Worm (Caenorhabditis elegans) whole organism, L4 larva: Measurements from ENCODE around the gene taf-8.

Experiments
- F49E8.2 ChIP-seq: sonication (generic microtip); optimal IDR thresholded peaks from 2 replicates; lab custom pipeline; 2016; ENCODE audit warnings: missing compliant biosample characterization, mild to moderate bottlenecking, missing genetic modification characterization, borderline replicate concordance
- R02D3.7 ChIP-seq: fragments of 150-350 bp; sonication (generic microtip); optimal IDR thresholded peaks from 3 replicates; lab custom pipeline; 2014; ENCODE audit warnings: missing biosample characterization, missing genetic modification characterization
- T20F7.1 ChIP-seq: fragments of 200-800 bp; sonication (Bioruptor generic); optimal IDR thresholded peaks from 2 replicates; lab custom pipeline; 2018; ENCODE audit warnings: mild to moderate bottlenecking, missing genetic modification characterization, missing compliant biosample characterization
- ZK337.2 ChIP-seq: fragments of 200-800 bp; sonication (Bioruptor generic); IDR thresholded peaks from 2 replicates; pipeline ENCODE4 v1.3.6; 2022; ENCODE audit warnings: missing genetic modification reagents, missing genetic modification characterization, missing compliant biosample characterization
- ZK546.5 ChIP-seq, 2 experiments: sonication (generic microtip); optimal IDR thresholded peaks; 2 replicates each; lab custom pipeline; 2017; ENCODE audit warnings: missing biosample characterization in 2 of 2, missing genetic modification characterization in 2 of 2
- aly-2 ChIP-seq: sonication (generic microtip); optimal IDR thresholded peaks from 2 replicates; lab custom pipeline; 2018; ENCODE audit warnings: missing biosample characterization, missing genetic modification characterization
- ceh-20 ChIP-seq: fragments of 200-800 bp; sonication (Bioruptor generic); IDR thresholded peaks from 2 replicates; pipeline ENCODE4 v1.3.6; 2022; ENCODE audit warnings: missing genetic modification reagents, missing genetic modification characterization, missing compliant biosample characterization
- ceh-62 ChIP-seq: sonication (generic microtip); optimal IDR thresholded peaks from 2 replicates; lab custom pipeline; 2017; ENCODE audit warnings: missing biosample characterization, missing genetic modification characterization
- cey-2 ChIP-seq: sonication (generic microtip); optimal IDR thresholded peaks from 3 replicates; lab custom pipeline; 2017; ENCODE audit warnings: missing genetic modification characterization, mild to moderate bottlenecking, missing compliant biosample characterization, antibody characterized with exemption, borderline replicate concordance; ENCODE audit not compliant: insufficient read depth
- daf-12 ChIP-seq: fragments of 150-350 bp; optimal IDR thresholded peaks from 2 replicates; lab custom pipeline; 2014; ENCODE audit warnings: missing biosample characterization, missing genetic modification reagents, missing genetic modification characterization
- daf-16 ChIP-seq, 3 experiments: sonication (generic microtip); optimal IDR thresholded peaks; 2 replicates each; lab custom pipeline; 2016 to 2017; ENCODE audit warnings: missing genetic modification characterization in 3 of 3, missing genetic modification reagents in 3 of 3, mild to moderate bottlenecking in 2 of 3, missing compliant biosample characterization in 2 of 3, missing biosample characterization in 1 of 3, moderate library complexity in 1 of 3
- dmd-6 ChIP-seq: fragments of 200-800 bp; sonication (Bioruptor generic); IDR thresholded peaks from 2 replicates; pipeline ENCODE4 v1.3.6; 2022; ENCODE audit warnings: missing genetic modification reagents, missing genetic modification characterization, missing compliant biosample characterization
- dve-1 ChIP-seq: sonication (generic microtip); optimal IDR thresholded peaks from 2 replicates; lab custom pipeline; 2017; ENCODE audit warnings: antibody characterized with exemption, mild to moderate bottlenecking, missing genetic modification characterization, missing compliant biosample characterization; ENCODE audit not compliant: insufficient read depth
- egl-27 ChIP-seq: sonication (generic microtip); optimal IDR thresholded peaks from 3 replicates; lab custom pipeline; 2017; ENCODE audit warnings: missing biosample characterization, missing genetic modification reagents, missing genetic modification characterization
- hif-1 ChIP-seq, 2 experiments: sonication (generic microtip); optimal IDR thresholded peaks; 2 replicates each; lab custom pipeline; 2016 to 2017; ENCODE audit warnings: missing compliant biosample characterization in 2 of 2, missing genetic modification characterization in 2 of 2, missing genetic modification reagents in 2 of 2, missing genotype in 2 of 2, mild to moderate bottlenecking in 1 of 2
- hlh-11 ChIP-seq: fragments of 200-800 bp; sonication (Bioruptor generic); optimal IDR thresholded peaks from 2 replicates; lab custom pipeline; 2018; ENCODE audit warnings: mild to moderate bottlenecking, missing genetic modification characterization, missing compliant biosample characterization
- hlh-30 ChIP-seq: sonication (generic microtip); optimal IDR thresholded peaks from 2 replicates; lab custom pipeline; 2017; ENCODE audit warnings: antibody characterized with exemption, mild to moderate bottlenecking, missing genetic modification characterization, missing compliant biosample characterization; ENCODE audit not compliant: insufficient read depth
- lin-1 ChIP-seq: fragments of 200-800 bp; sonication (Bioruptor generic); IDR thresholded peaks from 2 replicates; pipeline ENCODE4 v1.3.6; 2022; ENCODE audit warnings: missing genetic modification reagents, missing genetic modification characterization, missing compliant biosample characterization
- lin-15B ChIP-seq: fragments of 150-350 bp; sonication (generic microtip); optimal IDR thresholded peaks from 3 replicates; lab custom pipeline; 2014; ENCODE audit warnings: missing biosample characterization, missing genetic modification characterization
- lin-38 ChIP-seq: fragments of 200-800 bp; sonication (Bioruptor generic); IDR thresholded peaks from 2 replicates; pipeline ENCODE4 v1.3.6; 2022; ENCODE audit warnings: missing genetic modification reagents, missing genetic modification characterization, missing compliant biosample characterization
- lsy-2 ChIP-seq, 2 experiments: fragments of 150-350 bp in 1 of 2; sonication (generic microtip) in 1 of 2; optimal IDR thresholded peaks; 2 replicates each; lab custom pipeline; 2014 to 2017; ENCODE audit warnings: missing biosample characterization in 2 of 2, missing genetic modification characterization in 2 of 2
- madf-9 ChIP-seq: fragments of 200-800 bp; sonication (Bioruptor generic); conservative IDR thresholded peaks from 2 replicates; pipeline ENCODE4 v1.3.6; 2022; ENCODE audit warnings: missing genetic modification reagents, missing genetic modification characterization, missing compliant biosample characterization
- mdl-1 ChIP-seq, 2 experiments: fragments of 150-350 bp in 1 of 2; sonication (generic microtip) in 1 of 2; optimal IDR thresholded peaks; 2 replicates each; lab custom pipeline; 2014 to 2017; ENCODE audit warnings: missing biosample characterization in 2 of 2, missing genetic modification characterization in 2 of 2
- mdt-29 ChIP-seq: fragments of 200-800 bp; sonication (Bioruptor generic); IDR thresholded peaks from 2 replicates; pipeline ENCODE4 v1.3.6; 2022; ENCODE audit warnings: missing genetic modification reagents, missing genetic modification characterization, missing compliant biosample characterization
- mep-1 ChIP-seq: fragments of 150-350 bp; sonication (generic microtip); optimal IDR thresholded peaks from 3 replicates; lab custom pipeline; 2014; ENCODE audit warnings: missing biosample characterization, missing genetic modification characterization
- mes-2 ChIP-seq: sonication (generic microtip); optimal IDR thresholded peaks from 2 replicates; lab custom pipeline; 2016; ENCODE audit warnings: missing genotype, mild to moderate bottlenecking, missing genetic modification characterization, missing compliant biosample characterization; ENCODE audit not compliant: poor library complexity, severe bottlenecking
- mxl-3 ChIP-seq: fragments of 200-800 bp; sonication (Bioruptor generic); optimal IDR thresholded peaks from 2 replicates; lab custom pipeline; 2018; ENCODE audit warnings: mild to moderate bottlenecking, missing genetic modification characterization, missing compliant biosample characterization
- nhr-102 ChIP-seq: sonication (generic microtip); optimal IDR thresholded peaks from 2 replicates; lab custom pipeline; 2016; ENCODE audit warnings: mild to moderate bottlenecking, missing genetic modification characterization, moderate library complexity, missing compliant biosample characterization
- nhr-11 ChIP-seq: fragments of 150-350 bp; optimal IDR thresholded peaks from 2 replicates; lab custom pipeline; 2014; ENCODE audit warnings: missing biosample characterization, missing genetic modification characterization
- nhr-28 ChIP-seq: fragments of 150-350 bp; optimal IDR thresholded peaks from 2 replicates; lab custom pipeline; 2014; ENCODE audit warnings: missing biosample characterization, missing genetic modification characterization
- nhr-42 ChIP-seq: fragments of 200-800 bp; sonication (Bioruptor generic); IDR thresholded peaks from 2 replicates; pipeline ENCODE4 v1.3.6; 2022; ENCODE audit warnings: missing genetic modification characterization, missing compliant biosample characterization
- nhr-6 ChIP-seq: fragments of 150-350 bp; optimal IDR thresholded peaks from 2 replicates; lab custom pipeline; 2014; ENCODE audit warnings: missing biosample characterization, missing genetic modification characterization
- pha-4 ChIP-seq, 2 experiments: fragments of 150-350 bp in 1 of 2; fragments of 200-800 bp in 1 of 2; sonication (Bioruptor generic) in 1 of 2; IDR thresholded peaks in 1 of 2; optimal IDR thresholded peaks in 1 of 2; 2 replicates each; pipeline versions ENCODE4 v1.3.6 to Lab custom; 2014 to 2022; ENCODE audit warnings: missing genetic modification characterization in 2 of 2, missing genetic modification reagents in 2 of 2, missing biosample characterization in 1 of 2, missing compliant biosample characterization in 1 of 2
- pqm-1 ChIP-seq: sonication (generic microtip); optimal IDR thresholded peaks from 2 replicates; lab custom pipeline; 2017; ENCODE audit warnings: missing biosample characterization, missing genetic modification characterization
- saeg-2 ChIP-seq: fragments of 200-800 bp; sonication (Bioruptor generic); IDR thresholded peaks from 2 replicates; pipeline ENCODE4 v1.3.6; 2022; ENCODE audit warnings: missing genetic modification reagents, missing genetic modification characterization, missing compliant biosample characterization
- set-16 ChIP-seq: fragments of 200-800 bp; sonication (Bioruptor generic); IDR thresholded peaks from 2 replicates; pipeline ENCODE4 v1.3.6; 2022; ENCODE audit warnings: missing genetic modification reagents, missing genetic modification characterization, missing compliant biosample characterization
- snpc-1.2 ChIP-seq: fragments of 200-800 bp; sonication (Bioruptor generic); IDR thresholded peaks from 2 replicates; pipeline ENCODE4 v1.3.6; 2022; ENCODE audit warnings: missing genetic modification reagents, missing genetic modification characterization, missing compliant biosample characterization
- tag-97 ChIP-seq: fragments of 200-800 bp; sonication (Bioruptor generic); IDR thresholded peaks from 2 replicates; pipeline ENCODE4 v1.3.6; 2022; ENCODE audit warnings: missing genetic modification characterization, missing compliant biosample characterization
- tra-1 ChIP-seq: fragments of 200-800 bp; sonication (Bioruptor generic); IDR thresholded peaks from 2 replicates; pipeline ENCODE4 v1.3.6; 2022; ENCODE audit warnings: missing genetic modification reagents, missing genetic modification characterization, missing compliant biosample characterization
- unc-39 ChIP-seq: sonication (generic microtip); optimal IDR thresholded peaks from 2 replicates; lab custom pipeline; 2017; ENCODE audit warnings: missing biosample characterization, missing genetic modification characterization
- unc-62 ChIP-seq, 3 experiments: fragments of 150-350 bp in 1 of 3; sonication (generic microtip); optimal IDR thresholded peaks in 2 of 3; peaks in 1 of 3; 1 replicate in 1 of 3; 2 replicates in 2 of 3; lab custom pipeline; 2014 to 2017; ENCODE audit warnings: missing biosample characterization in 3 of 3, missing genetic modification characterization in 3 of 3, missing genetic modification reagents in 3 of 3, missing genotype in 1 of 3
- ztf-11 ChIP-seq: fragments of 150-350 bp; optimal IDR thresholded peaks from 2 replicates; lab custom pipeline; 2014; ENCODE audit warnings: missing biosample characterization, missing genetic modification characterization

taf-8 gene

DNA sequence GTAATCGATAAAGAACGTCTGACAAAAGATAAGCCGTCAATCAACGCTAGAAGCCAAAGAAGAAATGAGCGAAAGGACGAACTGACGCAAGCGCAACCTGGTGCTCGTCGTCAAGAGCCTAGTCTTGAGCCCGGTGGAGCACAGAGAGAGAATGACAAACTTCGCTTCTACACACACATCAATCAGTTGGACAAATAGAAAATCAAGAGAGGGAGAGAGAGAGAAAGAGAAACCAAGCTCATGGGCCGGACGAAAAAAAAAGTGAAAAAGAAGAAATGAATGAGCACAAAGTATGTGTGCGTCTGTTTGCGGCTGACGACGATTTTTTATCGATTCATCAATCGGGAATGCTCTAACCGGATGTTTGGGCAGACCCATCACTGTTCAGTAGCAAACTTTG, 48.0 kb upstream of the taf-8 start (continued):
- TF ChIP-seq nhr-28 (tag; lab: Kevin White, UChicago), result peak; percentile 37
- TF ChIP-seq egl-27, result no peak
- no peak for TF ChIP-seq daf-12 (tag; lab: Kevin White, UChicago)
- TF ChIP-seq ztf-11 (tag; lab: Kevin White, UChicago), result no peak
- TF ChIP-seq ceh-62, result no peak
- no peak for TF ChIP-seq aly-2
- TF ChIP-seq ZK337.2 (GFP tag; lab: Robert Waterston, UW), result no peak
- no peak for TF ChIP-seq F49E8.2 (tag; lab: Kevin White, UChicago)
- TF ChIP-seq ZK546.5 (tag; optimal IDR thresholded peaks at IDR 0.05; lab: Kevin White, UChicago), result no peak
- TF ChIP-seq mxl-3 (GFP tag; lab: Kevin White, UChicago), result no peak

DNA sequence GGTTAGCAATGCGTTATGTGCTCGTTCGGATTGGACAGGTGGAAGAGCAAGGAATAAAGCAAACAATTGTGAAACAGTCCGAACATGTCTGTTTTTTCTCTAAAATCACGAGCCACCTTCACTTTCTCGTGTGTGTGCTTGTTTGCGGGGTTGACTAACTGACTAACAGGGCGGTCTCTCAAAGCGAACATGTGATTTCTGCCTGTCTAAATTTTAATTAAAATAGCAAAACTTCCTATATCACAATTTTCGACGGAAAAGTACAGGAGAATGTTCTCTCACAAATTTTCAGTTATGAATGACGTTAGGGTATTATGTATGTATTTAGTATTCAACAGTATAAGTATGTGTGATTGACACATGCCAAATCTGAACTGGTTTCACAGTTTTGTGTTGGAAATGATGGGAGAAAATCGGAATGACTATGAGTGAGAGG, 47.2 kb upstream of the taf-8 start:
- TF ChIP-seq daf-16 (GFP tag; optimal IDR thresholded peaks at IDR 0.05; lab: Kevin White, UChicago) (peak in 1 of 2 experiments; percentile 34), daf-16 (tag; optimal IDR thresholded peaks at IDR 0.05; lab: Kevin White, UChicago) (peak; percentile 29), dve-1 (tag; lab: Kevin White, UChicago) (peak; percentile 63), nhr-102 (tag; lab: Kevin White, UChicago) (peak; percentile 1), mes-2 (peak; percentile 12), T20F7.1 (GFP tag; lab: Kevin White, UChicago) (peak; percentile 56), unc-62 (GFP tag; optimal IDR thresholded peaks at IDR 0.05 in 1 of 2; lab: Kevin White, UChicago) (peak in 1 of 2 experiments; percentile 61), unc-62 (tag; optimal IDR thresholded peaks at IDR 0.05; lab: Kevin White, UChicago) (no peak), R02D3.7 (no peak), F49E8.2 (tag; lab: Kevin White, UChicago) (no peak), pha-4 (GFP tag; IDR thresholded peaks at IDR 0.05; lab: Robert Waterston, UW) (peak; percentile 17; the same call in 1 of the 2 replicates), pha-4 (tag; optimal IDR thresholded peaks at IDR 0.05; lab: Kevin White, UChicago) (peak; percentile 59), snpc-1.2 (GFP tag; lab: Robert Waterston, UW) (0 out of 2 replicates have a peak, but pooled peaks have one; percentile 27), nhr-28 (tag; lab: Kevin White, UChicago) (peak; percentile 61), lin-1 (GFP tag; lab: Robert Waterston, UW) (peak; percentile 28; the same call in 1 of the 2 replicates), madf-9 (GFP tag; lab: Robert Waterston, UW) (no peak), nhr-11 (tag; lab: Kevin White, UChicago) (peak; percentile 22), set-16 (GFP tag; lab: Robert Waterston, UW) (no peak), mxl-3 (GFP tag; lab: Kevin White, UChicago) (no peak), hlh-30 (tag; lab: Kevin White, UChicago) (peak; percentile 92), tra-1 (GFP tag; lab: Robert Waterston, UW) (peak; percentile 52), hlh-11 (tag; lab: Kevin White, UChicago) (peak; percentile 73), nhr-42 (GFP tag; lab: Robert Waterston, UW) (no peak), mep-1 (tag; lab: Kevin White, UChicago) (peak; percentile 39), mdl-1 (tag; optimal IDR thresholded peaks at IDR 0.05; lab: Kevin White, UChicago) (peak in 1 of 2 experiments; percentile 68), hif-1 (tag; optimal IDR thresholded peaks at IDR 0.05; lab: Kevin White, UChicago) (peak in 1 of 2 experiments; percentile 12), lin-38 (no peak), dmd-6 (GFP tag; lab: Robert Waterston, UW) (peak; percentile 76)
- TF ChIP-seq, all 104 proteins: peak for 18

DNA sequence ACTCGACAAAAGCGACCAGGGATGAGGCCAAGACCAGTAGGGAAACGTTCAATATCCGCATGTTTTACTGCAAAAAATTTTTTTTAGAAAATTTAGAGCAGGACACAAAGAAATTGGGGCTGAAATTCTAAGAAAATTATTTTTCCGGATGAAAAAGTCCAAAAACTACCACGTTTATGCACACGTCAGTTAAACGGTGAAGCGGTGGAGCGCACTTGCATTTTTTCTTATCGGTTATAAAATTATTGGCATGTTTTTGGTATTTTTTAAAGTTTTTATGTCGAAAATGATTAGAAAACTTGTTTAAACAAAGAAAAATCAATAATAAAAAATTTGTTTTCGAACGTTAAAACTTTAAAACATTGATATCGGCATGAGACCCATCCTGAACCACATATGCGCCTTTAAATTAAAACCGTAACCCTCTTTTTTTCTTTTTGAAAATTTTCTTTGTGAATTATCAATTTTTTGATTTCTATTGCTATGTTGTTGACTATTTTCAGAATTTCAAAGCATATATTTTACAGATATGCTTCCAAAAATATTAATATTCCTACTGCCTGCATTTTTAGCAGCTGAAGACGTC, 44.9 kb upstream of the taf-8 start, which contains the start of the genes dnj-20 and ZK1307.8:
Gene dnj-20 (minus strand): TSS at position 67 of the 586 bp plus-strand sequence.
Gene ZK1307.8 (plus strand): TSS at position 504 of the 586 bp plus-strand sequence.
- peak; percentile 25 for TF ChIP-seq pqm-1 (tag; lab: Kevin White, UChicago)
- no peak for TF ChIP-seq nhr-6 (tag; lab: Kevin White, UChicago)
- TF ChIP-seq mes-2, result peak; percentile 40
- TF ChIP-seq mxl-3 (GFP tag; lab: Kevin White, UChicago), result peak; percentile 5
- peak; percentile 1 for TF ChIP-seq hlh-30 (tag; lab: Kevin White, UChicago)
- peak; percentile 23 for TF ChIP-seq nhr-11 (tag; lab: Kevin White, UChicago)
- TF ChIP-seq tra-1 (GFP tag; lab: Robert Waterston, UW), result no peak
- TF ChIP-seq mep-1 (tag; lab: Kevin White, UChicago), result peak; percentile 24
- no peak for TF ChIP-seq tag-97 (GFP tag; lab: Robert Waterston, UW)
- TF ChIP-seq ceh-20 (GFP tag; lab: Robert Waterston, UW), result no peak
- TF ChIP-seq mdt-29 (GFP tag; lab: Robert Waterston, UW), result no peak
- TF ChIP-seq pha-4 (GFP tag; IDR thresholded peaks at IDR 0.05; lab: Robert Waterston, UW), result no peak
- no peak for TF ChIP-seq pha-4 (tag; optimal IDR thresholded peaks at IDR 0.05; lab: Kevin White, UChicago)
- TF ChIP-seq unc-39 (tag; lab: Kevin White, UChicago), result no peak
- no peak for TF ChIP-seq lin-15B (tag; lab: Kevin White, UChicago)
- no peak for TF ChIP-seq saeg-2
- TF ChIP-seq lsy-2 (tag; optimal IDR thresholded peaks at IDR 0.05; lab: Kevin White, UChicago), result peak in 1 of 2 experiments; percentile 56
- no peak for TF ChIP-seq cey-2 (tag; lab: Kevin White, UChicago)
- no peak for TF ChIP-seq nhr-42 (GFP tag; lab: Robert Waterston, UW)
- TF ChIP-seq snpc-1.2 (GFP tag; lab: Robert Waterston, UW), result no peak
- TF ChIP-seq daf-12 (tag; lab: Kevin White, UChicago), result no peak
